Worm (Caenorhabditis elegans): ENCODE data around the gene selt-1.2.

- TF ChIP-seq pha-4 (tag; optimal IDR thresholded peaks at IDR 0.05): no peak
- TF ChIP-seq ceh-24 (tag; optimal IDR thresholded peaks at IDR 0.05): no peak
- no peak for TF ChIP-seq elt-2 (tag; optimal IDR thresholded peaks at IDR 0.05)
- no peak for TF ChIP-seq fax-1 (tag; optimal IDR thresholded peaks at IDR 0.05)
- TF ChIP-seq nfya-1 (tag; optimal IDR thresholded peaks at IDR 0.05): no peak
- no peak for TF ChIP-seq unc-42 (tag; optimal IDR thresholded peaks at IDR 0.05)
- TF ChIP-seq unc-86 (tag; optimal IDR thresholded peaks at IDR 0.05): no peak
- no peak for TF ChIP-seq fkh-10 (GFP tag; optimal IDR thresholded peaks at IDR 0.05)
- no peak for TF ChIP-seq lim-6 (tag; optimal IDR thresholded peaks at IDR 0.05)
- TF ChIP-seq odd-2 (tag; optimal IDR thresholded peaks at IDR 0.05): no peak
- TF ChIP-seq ttx-3 (tag; optimal IDR thresholded peaks at IDR 0.05): no peak
- TF ChIP-seq ama-1 (optimal IDR thresholded peaks at IDR 0.05): no peak
- TF ChIP-seq hlh-30 (tag; optimal IDR thresholded peaks at IDR 0.05; ENCODE audit: insufficient read depth): no peak
- no peak for TF ChIP-seq sdc-2 (tag; optimal IDR thresholded peaks at IDR 0.05)
Measured at ce11 chrV:10784011-10784410, 36.8 kb upstream of the selt-1.2 start, which contains the start of gene D1054.8.

Measured in whole organism, late embryonic.